Fruit fly (Drosophila melanogaster) whole organism, embryonic: ENCODE measurements around the gene Tmc.

ENCODE experiments used
- Antp ChIP-seq: fragments of 200-800 bp; sonication (Bioruptor generic); optimal IDR thresholded peaks from 3 replicates; lab custom pipeline; 2016; ENCODE audit warnings: missing biosample characterization, missing genetic modification characterization
- Asciz ChIP-seq: fragments of 200-800 bp; sonication (Bioruptor generic); optimal IDR thresholded peaks from 2 replicates; lab custom pipeline; 2017; ENCODE audit warnings: missing biosample characterization, mild to moderate bottlenecking, missing genetic modification characterization, missing genetic modification reagents
- Bteb2 ChIP-seq: fragments of 200-800 bp; sonication (Bioruptor generic); optimal IDR thresholded peaks from 2 replicates; lab custom pipeline; 2016; ENCODE audit warnings: missing biosample characterization, missing genetic modification characterization
- CG10565 ChIP-seq: fragments of 200-800 bp; sonication (Bioruptor generic); optimal IDR thresholded peaks from 3 replicates; lab custom pipeline; 2016; ENCODE audit warnings: missing biosample characterization, mild to moderate bottlenecking, missing genetic modification characterization
- CG11504 ChIP-seq: fragments of 200-800 bp; sonication (Bioruptor generic); optimal IDR thresholded peaks from 3 replicates; lab custom pipeline; 2019; ENCODE audit warnings: missing biosample characterization, mild to moderate bottlenecking, missing genetic modification characterization, moderate library complexity
- CG14050 ChIP-seq: fragments of 200-800 bp; sonication (Bioruptor generic); IDR thresholded peaks from 3 replicates; pipeline ENCODE4 v1.3.6; 2022; ENCODE audit warnings: missing biosample characterization, missing genetic modification characterization
- CG15696 ChIP-seq: fragments of 200-800 bp; sonication (Bioruptor generic); optimal IDR thresholded peaks from 2 replicates; lab custom pipeline; 2019; ENCODE audit warnings: missing biosample characterization, mild to moderate bottlenecking, missing genetic modification characterization, moderate library complexity
- CG18599 ChIP-seq: fragments of 200-800 bp; sonication (Bioruptor generic); optimal IDR thresholded peaks from 3 replicates; lab custom pipeline; 2017; ENCODE audit warnings: missing biosample characterization, missing genetic modification characterization, mild to moderate bottlenecking, moderate library complexity, missing genetic modification reagents
- CG18619 ChIP-seq: fragments of 200-800 bp; sonication (Bioruptor generic); optimal IDR thresholded peaks from 3 replicates; lab custom pipeline; 2017; ENCODE audit warnings: missing biosample characterization, mild to moderate bottlenecking, missing genetic modification characterization
- CG3838 ChIP-seq: fragments of 200-800 bp; sonication (Bioruptor generic); optimal IDR thresholded peaks from 3 replicates; lab custom pipeline; 2016; ENCODE audit warnings: missing biosample characterization, missing genetic modification characterization
- CG4424 ChIP-seq: fragments of 200-800 bp; sonication (Bioruptor generic); optimal IDR thresholded peaks from 3 replicates; lab custom pipeline; 2016; ENCODE audit warnings: missing biosample characterization, missing genetic modification characterization
- CG4820 ChIP-seq: fragments of 200-800 bp; sonication (Bioruptor generic); optimal IDR thresholded peaks from 3 replicates; lab custom pipeline; 2016; ENCODE audit warnings: missing biosample characterization, missing genetic modification characterization
- CG6765 ChIP-seq: fragments of 200-800 bp; sonication (Bioruptor generic); optimal IDR thresholded peaks from 3 replicates; lab custom pipeline; 2017; ENCODE audit warnings: missing biosample characterization, mild to moderate bottlenecking, missing genetic modification characterization
- CG7745 ChIP-seq: fragments of 200-800 bp; sonication (Bioruptor generic); optimal IDR thresholded peaks from 2 replicates; lab custom pipeline; 2018; ENCODE audit warnings: missing biosample characterization, mild to moderate bottlenecking, missing genetic modification characterization, moderate library complexity
- D19B ChIP-seq: fragments of 200-800 bp; sonication (Bioruptor generic); optimal IDR thresholded peaks from 2 replicates; lab custom pipeline; 2017; ENCODE audit warnings: missing biosample characterization, mild to moderate bottlenecking, missing genetic modification characterization
- Elba2 ChIP-seq: fragments of 200-800 bp; sonication (Bioruptor generic); optimal IDR thresholded peaks from 3 replicates; lab custom pipeline; 2016; ENCODE audit warnings: missing biosample characterization, missing genetic modification characterization
- Ets65A ChIP-seq: fragments of 200-800 bp; sonication (Bioruptor generic); peaks from one replicate; lab custom pipeline; 2016; ENCODE audit warnings: missing biosample characterization, missing genetic modification characterization
- Fer2 ChIP-seq: fragments of 200-800 bp; sonication (Bioruptor generic); optimal IDR thresholded peaks from 2 replicates; lab custom pipeline; 2018; ENCODE audit warnings: missing biosample characterization, mild to moderate bottlenecking, missing genetic modification characterization, moderate library complexity
- GATAe ChIP-seq: fragments of 200-800 bp; sonication (Bioruptor generic); conservative IDR thresholded peaks from 2 replicates; pipeline ENCODE4 v1.3.6; 2022; ENCODE audit warnings: missing biosample characterization, missing genetic modification characterization
- Lpt ChIP-seq: fragments of >200 bp; optimal IDR thresholded peaks from 2 replicates; lab custom pipeline; 2018; ENCODE audit warnings: missing biosample characterization, missing genetic modification characterization
- Med ChIP-seq: fragments of 200-800 bp; sonication (Bioruptor generic); peaks from one replicate; lab custom pipeline; 2016; ENCODE audit warnings: missing biosample characterization, missing genetic modification characterization, mild to moderate bottlenecking, inconsistent platforms, moderate library complexity
- NK7.1 ChIP-seq: fragments of 200-800 bp; sonication (Bioruptor generic); optimal IDR thresholded peaks from 3 replicates; lab custom pipeline; 2016; ENCODE audit warnings: missing biosample characterization, missing genetic modification characterization
- PHDP ChIP-seq: fragments of 200-800 bp; sonication (Bioruptor generic); optimal IDR thresholded peaks from 3 replicates; lab custom pipeline; 2018; ENCODE audit warnings: missing biosample characterization, mild to moderate bottlenecking, missing genetic modification characterization, moderate library complexity
- Pdp1 ChIP-seq, 2 experiments: fragments of 200-800 bp; sonication (Bioruptor generic); optimal IDR thresholded peaks; 3 replicates each; lab custom pipeline; 2016; ENCODE audit warnings: missing biosample characterization in 2 of 2, missing genetic modification characterization in 2 of 2, mild to moderate bottlenecking in 1 of 2, moderate library complexity in 1 of 2
- Rx ChIP-seq: fragments of 200-800 bp; sonication (Bioruptor generic); IDR thresholded peaks from 2 replicates; pipeline ENCODE4 v1.3.6; 2022; ENCODE audit warnings: missing biosample characterization, missing genetic modification characterization
- Sry-δ ChIP-seq: fragments of 200-800 bp; sonication (Bioruptor generic); optimal IDR thresholded peaks from 2 replicates; lab custom pipeline; 2016; ENCODE audit warnings: missing biosample characterization, missing genetic modification characterization
- Xbp1 ChIP-seq: fragments of 200-800 bp; sonication (Bioruptor generic); optimal IDR thresholded peaks from 3 replicates; lab custom pipeline; 2016; ENCODE audit warnings: missing biosample characterization, mild to moderate bottlenecking, missing genetic modification characterization
- abd-A ChIP-seq: fragments of 200-800 bp; sonication (Bioruptor generic); optimal IDR thresholded peaks from 3 replicates; lab custom pipeline; 2019; ENCODE audit warnings: missing biosample characterization, mild to moderate bottlenecking, missing genetic modification characterization, moderate library complexity
- al ChIP-seq: fragments of 200-800 bp; sonication (Bioruptor generic); IDR thresholded peaks from 2 replicates; pipeline ENCODE4 v1.3.6; 2022; ENCODE audit warnings: missing biosample characterization, missing genetic modification characterization
- chinmo ChIP-seq: fragments of 200-800 bp; sonication (Bioruptor generic); IDR thresholded peaks from 4 replicates; pipeline ENCODE4 v1.3.6; 2022; ENCODE audit warnings: missing biosample characterization, missing genetic modification characterization; ENCODE audit not compliant: partially characterized antibody
- cwo ChIP-seq: fragments of 200-800 bp; sonication (Bioruptor generic); optimal IDR thresholded peaks from 3 replicates; lab custom pipeline; 2017; ENCODE audit warnings: missing biosample characterization, missing genetic modification characterization, mild to moderate bottlenecking, moderate library complexity, missing genetic modification reagents
- danr ChIP-seq: fragments of 200-800 bp; sonication (Bioruptor generic); IDR thresholded peaks from 2 replicates; pipeline ENCODE4 v1.3.6; 2022; ENCODE audit warnings: missing biosample characterization, missing genetic modification characterization
- dysf ChIP-seq: fragments of 200-800 bp; sonication (Bioruptor generic); IDR thresholded peaks from 3 replicates; pipeline ENCODE4 v1.3.6; 2022; ENCODE audit warnings: missing biosample characterization, missing genetic modification characterization
- eve ChIP-seq, 2 experiments: fragments of >200 bp; optimal IDR thresholded peaks; 2 replicates each; lab custom pipeline; 2017; ENCODE audit warnings: missing biosample characterization in 2 of 2, missing genetic modification characterization in 2 of 2
- fd3F ChIP-seq: fragments of 200-800 bp; sonication (Bioruptor generic); optimal IDR thresholded peaks from 2 replicates; lab custom pipeline; 2018; ENCODE audit warnings: missing biosample characterization, mild to moderate bottlenecking, missing genetic modification characterization, moderate library complexity
- gcm ChIP-seq: fragments of 200-800 bp; sonication (Bioruptor generic); optimal IDR thresholded peaks from 2 replicates; lab custom pipeline; 2019; ENCODE audit warnings: missing biosample characterization, mild to moderate bottlenecking, missing genetic modification characterization, moderate library complexity
- gro ChIP-seq: fragments of 200-800 bp; sonication (Bioruptor generic); optimal IDR thresholded peaks from 2 replicates; lab custom pipeline; 2016; ENCODE audit warnings: missing biosample characterization, missing genetic modification characterization
- h ChIP-seq: fragments of >200 bp; optimal IDR thresholded peaks from 2 replicates; lab custom pipeline; 2017
- insv ChIP-seq, 2 experiments: fragments of 200-800 bp; sonication (Bioruptor generic); optimal IDR thresholded peaks; 3 replicates each; lab custom pipeline; 2016 to 2018; ENCODE audit warnings: missing biosample characterization in 2 of 2, missing genetic modification characterization in 2 of 2
- jigr1 ChIP-seq: fragments of 200-800 bp; sonication (Bioruptor generic); IDR thresholded peaks from 3 replicates; pipeline ENCODE4 v1.3.6; 2022; ENCODE audit warnings: missing biosample characterization, missing genetic modification characterization
- mirr ChIP-seq: fragments of 200-800 bp; sonication (Bioruptor generic); optimal IDR thresholded peaks from 3 replicates; lab custom pipeline; 2018; ENCODE audit warnings: missing biosample characterization, mild to moderate bottlenecking, missing genetic modification characterization
- odd ChIP-seq: fragments of 200-800 bp; sonication (Bioruptor generic); optimal IDR thresholded peaks from 2 replicates; lab custom pipeline; 2017; ENCODE audit warnings: missing biosample characterization, mild to moderate bottlenecking, missing genetic modification characterization
- otp ChIP-seq: fragments of 200-800 bp; sonication (Bioruptor generic); IDR thresholded peaks from 3 replicates; pipeline ENCODE4, ENCODE4 v1.3.6; 2022; ENCODE audit warnings: missing biosample characterization, missing genetic modification characterization
- phol ChIP-seq: fragments of 200-800 bp; sonication (Bioruptor generic); optimal IDR thresholded peaks from 3 replicates; lab custom pipeline; 2018; ENCODE audit warnings: missing biosample characterization, mild to moderate bottlenecking, missing genetic modification characterization, moderate library complexity
- run ChIP-seq: fragments of 200-800 bp; sonication (Bioruptor generic); optimal IDR thresholded peaks from 3 replicates; lab custom pipeline; 2018; ENCODE audit warnings: missing biosample characterization, mild to moderate bottlenecking, missing genetic modification characterization
- sens ChIP-seq: fragments of 200-800 bp; sonication (Bioruptor generic); peaks from one replicate; lab custom pipeline; 2016; ENCODE audit warnings: missing biosample characterization, missing genetic modification characterization
- slou ChIP-seq: fragments of 200-800 bp; sonication (Bioruptor generic); optimal IDR thresholded peaks from 3 replicates; lab custom pipeline; 2016; ENCODE audit warnings: missing biosample characterization, missing genetic modification characterization
- sr ChIP-seq: fragments of 200-800 bp; sonication (Bioruptor generic); IDR thresholded peaks from 3 replicates; pipeline ENCODE4 v1.3.6; 2022; ENCODE audit warnings: missing biosample characterization, missing genetic modification characterization
- ssp ChIP-seq: fragments of 200-800 bp; sonication (Bioruptor generic); IDR thresholded peaks from 2 replicates; pipeline ENCODE4 v1.3.6; 2022; ENCODE audit warnings: missing biosample characterization, missing genetic modification characterization
- toy ChIP-seq: fragments of 200-800 bp; sonication (Bioruptor generic); IDR thresholded peaks from 2 replicates; pipeline ENCODE4 v1.3.6; 2022; ENCODE audit warnings: missing biosample characterization, missing genetic modification characterization
- trem ChIP-seq: fragments of 200-800 bp; optimal IDR thresholded peaks from 3 replicates; lab custom pipeline; 2019; ENCODE audit warnings: missing biosample characterization, mild to moderate bottlenecking, missing genetic modification characterization, moderate library complexity
- trh ChIP-seq: fragments of 200-800 bp; sonication (Bioruptor generic); optimal IDR thresholded peaks from 2 replicates; lab custom pipeline; 2016; ENCODE audit warnings: missing biosample characterization, missing genetic modification characterization
- zen ChIP-seq: fragments of 200-800 bp; sonication (Bioruptor generic); optimal IDR thresholded peaks from 3 replicates; lab custom pipeline; 2018; ENCODE audit warnings: missing biosample characterization, mild to moderate bottlenecking, missing genetic modification characterization, moderate library complexity

Tmc gene

dm6 chr3L:9567748-9568147 is 29.8 kb upstream of the Tmc start (continued):
- TF ChIP-seq Asciz (peak; percentile 33), CG15696 (no peak), run (tag; lab: Kevin White, UChicago) (no peak), Rx (GFP tag; lab: Robert Waterston, UW) (no peak), al (GFP tag; lab: Robert Waterston, UW) (no peak), NK7.1 (GFP tag; lab: Kevin White, UChicago) (no peak), jigr1 (GFP tag; lab: Robert Waterston, UW) (no peak), gro (GFP tag; lab: Kevin White, UChicago) (peak; percentile 6), CG3838 (no peak), phol (tag; lab: Kevin White, UChicago) (no peak), sr (no peak), slou (GFP tag; lab: Kevin White, UChicago) (no peak), sens (GFP tag; lab: Kevin White, UChicago) (peak; percentile 22), GATAe (no peak), chinmo (GFP tag; lab: Robert Waterston, UW) (0 out of 4 replicates have a peak, but pooled peaks have one; percentile 63), CG10565 (GFP tag; lab: Kevin White, UChicago) (no peak), gcm (GFP tag; lab: Kevin White, UChicago) (no peak), CG6765 (GFP tag; lab: Kevin White, UChicago) (no peak), Elba2 (GFP tag; lab: Kevin White, UChicago) (no peak), Sry-δ (no peak), abd-A (tag; lab: Kevin White, UChicago) (peak; percentile 71), Xbp1 (GFP tag; lab: Kevin White, UChicago) (no peak), D19B (GFP tag; lab: Kevin White, UChicago) (no peak), Ets65A (peak; percentile 26), CG7745 (tag; lab: Kevin White, UChicago) (no peak), Antp (GFP tag; lab: Kevin White, UChicago) (no peak), dysf (GFP tag; lab: Robert Waterston, UW) (0 out of 3 replicates have a peak, but pooled peaks have one; percentile 8), h (lab: Kevin White, UChicago) (no peak), mirr (peak; percentile 16), trem (tag; lab: Kevin White, UChicago) (no peak), danr (GFP tag; lab: Robert Waterston, UW) (no peak), insv (GFP tag; optimal IDR thresholded peaks at IDR 0.05; lab: Kevin White, UChicago) (no peak), eve (GFP tag; optimal IDR thresholded peaks at IDR 0.05; lab: Kevin White, UChicago) (no peak), Bteb2 (GFP tag; lab: Kevin White, UChicago) (no peak), CG14050 (GFP tag; lab: Robert Waterston, UW) (no peak), Pdp1 (GFP tag; optimal IDR thresholded peaks at IDR 0.05; lab: Kevin White, UChicago) (no peak), ssp (GFP tag; lab: Robert Waterston, UW) (no peak), CG18619 (no peak), otp (GFP tag; lab: Robert Waterston, UW) (peak; percentile 79; the same call in 2 of the 3 replicates), Fer2 (tag; lab: Kevin White, UChicago) (no peak), cwo (GFP tag; lab: Kevin White, UChicago) (peak; percentile 22), toy (GFP tag; lab: Robert Waterston, UW) (no peak), odd (no peak), PHDP (tag; lab: Kevin White, UChicago) (peak; percentile 8), trh (GFP tag; lab: Kevin White, UChicago) (no peak), CG18599 (peak; percentile 3), CG4820 (GFP tag; lab: Kevin White, UChicago) (no peak), Med (GFP tag; lab: Kevin White, UChicago) (peak; percentile 48), CG4424 (GFP tag; lab: Kevin White, UChicago) (no peak), CG11504 (tag; lab: Kevin White, UChicago) (no peak), Lpt (GFP tag; lab: Kevin White, UChicago) (no peak), fd3F (GFP tag; lab: Kevin White, UChicago) (no peak), zen (no peak)
